Worm (Caenorhabditis elegans) whole organism, late embryonic: ENCODE measurements around the gene cyp-33E1.

Source experiments
- ceh-14 ChIP-seq: sonication (generic microtip); optimal IDR thresholded peaks from 2 replicates; lab custom pipeline; 2016; ENCODE audit warnings: missing genotype, missing genetic modification characterization, missing compliant biosample characterization
- ceh-2 ChIP-seq: sonication (generic microtip); optimal IDR thresholded peaks from 2 replicates; lab custom pipeline; 2016; ENCODE audit warnings: missing genotype, missing genetic modification characterization, missing compliant biosample characterization
- ceh-31 ChIP-seq: sonication (generic microtip); optimal IDR thresholded peaks from 2 replicates; lab custom pipeline; 2016; ENCODE audit warnings: missing genetic modification characterization, missing compliant biosample characterization
- dmd-4 ChIP-seq: sonication (generic microtip); optimal IDR thresholded peaks from 2 replicates; lab custom pipeline; 2016; ENCODE audit warnings: borderline replicate concordance, missing genetic modification characterization, missing compliant biosample characterization
- eyg-1 ChIP-seq: sonication (generic microtip); optimal IDR thresholded peaks from 2 replicates; lab custom pipeline; 2016; ENCODE audit warnings: missing genotype, missing genetic modification characterization, missing compliant biosample characterization
- fkh-10 ChIP-seq: fragments of 150-350 bp; optimal IDR thresholded peaks from 2 replicates; lab custom pipeline; 2014; ENCODE audit warnings: missing biosample characterization, missing genetic modification reagents, missing genetic modification characterization
- madf-2 ChIP-seq: sonication (generic microtip); optimal IDR thresholded peaks from 2 replicates; lab custom pipeline; 2017; ENCODE audit warnings: missing genetic modification characterization, missing compliant biosample characterization
- pros-1 ChIP-seq: fragments of 150-350 bp; optimal IDR thresholded peaks from 2 replicates; lab custom pipeline; 2014; ENCODE audit warnings: missing biosample characterization, missing genetic modification reagents, missing genetic modification characterization
- rnt-1 ChIP-seq: sonication (generic microtip); optimal IDR thresholded peaks from 2 replicates; lab custom pipeline; 2016; ENCODE audit warnings: missing genetic modification characterization, missing compliant biosample characterization
- sox-2 ChIP-seq: fragments of 200-800 bp; sonication (Bioruptor generic); IDR thresholded peaks from 2 replicates; pipeline ENCODE4 v1.3.6; 2022; ENCODE audit warnings: missing genetic modification reagents, missing genetic modification characterization, missing compliant biosample characterization

DNA sequence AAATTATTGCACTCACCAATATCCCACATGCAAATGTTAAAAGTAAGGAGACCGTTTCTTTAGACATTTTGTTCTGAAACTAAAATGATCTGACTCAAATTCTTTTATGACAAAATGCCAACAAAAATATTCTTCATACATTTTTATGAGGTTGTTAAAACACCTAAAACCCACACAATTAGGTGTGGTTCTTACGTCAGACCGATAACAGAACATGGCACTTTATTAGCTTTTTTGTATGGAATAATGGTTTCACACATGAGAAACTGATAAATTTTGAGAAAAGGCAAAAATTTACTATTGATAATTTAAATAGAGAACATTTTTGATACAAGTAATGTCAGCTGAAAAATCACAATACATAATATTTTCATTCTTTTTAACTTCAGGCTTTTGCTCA lies 5.2 kb upstream of the cyp-33E1 start, which contains the start of gene C49C8.5:
- TF ChIP-seq madf-2 (tag; lab: Kevin White, UChicago): no peak
- TF ChIP-seq ceh-31 (tag; lab: Kevin White, UChicago): no peak
- TF ChIP-seq pros-1: no peak
- TF ChIP-seq fkh-10: no peak
- no peak for TF ChIP-seq rnt-1 (tag; lab: Kevin White, UChicago)
- TF ChIP-seq sox-2 (GFP tag; lab: Robert Waterston, UW): no peak
- no peak for TF ChIP-seq dmd-4 (tag; lab: Kevin White, UChicago)
- TF ChIP-seq ceh-2: no peak
- no peak for TF ChIP-seq ceh-14 (tag; lab: Kevin White, UChicago)
- TF ChIP-seq eyg-1 (tag; lab: Kevin White, UChicago): no peak
